Worm (Caenorhabditis elegans): ENCODE measurements around the gene ttr-40.

The ttr-40 gene

ce11 chrV:9321185-9321584 lies 34.1 kb downstream of the ttr-40 start, which contains the start of gene F44A2.7:
Gene F44A2.7 (plus strand): TSS chrV:9321485.
- TF ChIP-seq fos-1 (tag; optimal IDR thresholded peaks at IDR 0.05), result no peak
- peak; percentile 13 for TF ChIP-seq elt-2 (tag; optimal IDR thresholded peaks at IDR 0.05)
- TF ChIP-seq eor-1 (tag; optimal IDR thresholded peaks at IDR 0.05), result no peak

ce11 chrV:9318046-9318445 lies 37.2 kb downstream of the ttr-40 start, which contains the start of gene kvs-3:
Gene kvs-3 (plus strand): TSS chrV:9318311.
- no peak for TF ChIP-seq nhr-23 (tag; optimal IDR thresholded peaks at IDR 0.05)
- TF ChIP-seq egl-27 (tag; optimal IDR thresholded peaks at IDR 0.05), result peak; percentile 29
- TF ChIP-seq elt-1 (tag; optimal IDR thresholded peaks at IDR 0.05), result peak; percentile 22
- peak; percentile 2 for TF ChIP-seq nhr-76 (tag; optimal IDR thresholded peaks at IDR 0.05)
- TF ChIP-seq unc-62 (GFP tag; optimal IDR thresholded peaks at IDR 0.05), result no peak
- TF ChIP-seq lin-39 (tag; optimal IDR thresholded peaks at IDR 0.05), result peak; percentile 65
- TF ChIP-seq R02D3.7 (tag; optimal IDR thresholded peaks at IDR 0.05), result peak; percentile 2
- no peak for TF ChIP-seq ama-1 (optimal IDR thresholded peaks at IDR 0.05)
- no peak for TF ChIP-seq nhr-12 (tag; optimal IDR thresholded peaks at IDR 0.05)
- no peak for TF ChIP-seq elt-3 (tag; optimal IDR thresholded peaks at IDR 0.05)
- TF ChIP-seq nhr-237 (tag; optimal IDR thresholded peaks at IDR 0.05), result no peak
- no peak for TF ChIP-seq ZK546.5 (tag; optimal IDR thresholded peaks at IDR 0.05)
- no peak for TF ChIP-seq mdl-1 (tag; optimal IDR thresholded peaks at IDR 0.05)
- peak; percentile 37 for TF ChIP-seq lsy-12 (tag; optimal IDR thresholded peaks at IDR 0.05)
- no peak for TF ChIP-seq pqm-1 (tag; optimal IDR thresholded peaks at IDR 0.05)
- TF ChIP-seq nhr-43 (tag; optimal IDR thresholded peaks at IDR 0.05; ENCODE audit: poor library complexity, severe bottlenecking), result no peak
- TF ChIP-seq hmg-11 (tag; optimal IDR thresholded peaks at IDR 0.05), result peak; percentile 81
- peak; percentile 49 for TF ChIP-seq nfya-1 (tag; optimal IDR thresholded peaks at IDR 0.05; ENCODE audit: insufficient read depth)
- TF ChIP-seq nhr-77 (tag; optimal IDR thresholded peaks at IDR 0.05), result peak; percentile 19
- peak; percentile 49 for TF ChIP-seq elt-2 (tag; optimal IDR thresholded peaks at IDR 0.05)
- TF ChIP-seq tbx-2 (tag; optimal IDR thresholded peaks at IDR 0.05), result peak; percentile 51
- no peak for TF ChIP-seq jun-1 (tag; optimal IDR thresholded peaks at IDR 0.05)
- TF ChIP-seq aly-2 (tag; optimal IDR thresholded peaks at IDR 0.05), result no peak

- TF ChIP-seq nhr-237 (tag; optimal IDR thresholded peaks at IDR 0.05) (no peak), fkh-10 (GFP tag; optimal IDR thresholded peaks at IDR 0.05) (peak; percentile 59), nhr-43 (tag; optimal IDR thresholded peaks at IDR 0.05; ENCODE audit: poor library complexity, severe bottlenecking) (no peak), ztf-4 (tag; optimal IDR thresholded peaks at IDR 0.05) (no peak), nhr-23 (tag; optimal IDR thresholded peaks at IDR 0.05) (no peak), nhr-11 (tag; optimal IDR thresholded peaks at IDR 0.05) (no peak)
These were observed 38.3 kb downstream of the ttr-40 start for ce11 chrV:9316970-9317369.

ce11 chrV:9314408-9314807 lies 40.9 kb downstream of the ttr-40 start:
- no peak for TF ChIP-seq elt-1 (tag; optimal IDR thresholded peaks at IDR 0.05)
- TF ChIP-seq nfya-1 (tag; optimal IDR thresholded peaks at IDR 0.05; ENCODE audit: insufficient read depth), result no peak
- no peak for TF ChIP-seq pha-4 (tag; optimal IDR thresholded peaks at IDR 0.05)
- TF ChIP-seq pqm-1 (tag; optimal IDR thresholded peaks at IDR 0.05), result no peak
- TF ChIP-seq lin-15B (tag; optimal IDR thresholded peaks at IDR 0.05), result no peak
- TF ChIP-seq ceh-16 (tag; optimal IDR thresholded peaks at IDR 0.05), result no peak
- no peak for TF ChIP-seq nhr-12 (tag; optimal IDR thresholded peaks at IDR 0.05)
- TF ChIP-seq nhr-23 (tag; optimal IDR thresholded peaks at IDR 0.05), result no peak
- TF ChIP-seq nhr-43 (tag; optimal IDR thresholded peaks at IDR 0.05; ENCODE audit: poor library complexity, severe bottlenecking), result no peak
- TF ChIP-seq fkh-2 (tag; optimal IDR thresholded peaks at IDR 0.05), result no peak
- TF ChIP-seq nhr-77 (tag; optimal IDR thresholded peaks at IDR 0.05), result no peak
- no peak for TF ChIP-seq unc-62 (GFP tag; optimal IDR thresholded peaks at IDR 0.05)
- no peak for TF ChIP-seq eor-1 (tag; optimal IDR thresholded peaks at IDR 0.05)
- TF ChIP-seq ceh-28 (tag; optimal IDR thresholded peaks at IDR 0.05), result no peak
- TF ChIP-seq ZK546.5 (tag; optimal IDR thresholded peaks at IDR 0.05), result no peak

- TF ChIP-seq fkh-10 (GFP tag; optimal IDR thresholded peaks at IDR 0.05), result peak; percentile 79
- TF ChIP-seq egl-27 (tag; optimal IDR thresholded peaks at IDR 0.05), result no peak
These were observed 42.9 kb downstream of the ttr-40 start for ce11 chrV:9312377-9312776.

All from whole organism, L3 larva.